Worm (Caenorhabditis elegans): ENCODE results near the gene K05F6.12.
"Not testable (repeated sequence)": the region's sequence is repeated elsewhere in the genome, so short reads cannot be mapped to it uniquely, and the experiment has no call there.

K05F6.12 gene

ce11 chrII:1545625-1546024 lies at the start of gene K05F6.12:
Gene K05F6.12 (plus strand): TSS chrII:1545925.
- TF ChIP-seq unc-62 (GFP tag; optimal IDR thresholded peaks at IDR 0.05) = no peak

ce11 chrII:1500286-1500840 lies 45.4 kb upstream of the K05F6.12 start, which contains the start of gene emc-1:
Gene emc-1 (minus strand): TSS chrII:1500330.
- no peak for TF ChIP-seq unc-62 (GFP tag; optimal IDR thresholded peaks at IDR 0.05)

- no peak for TF ChIP-seq unc-62 (GFP tag; optimal IDR thresholded peaks at IDR 0.05)
Measured at ce11 chrII:1500959-1501358, 44.8 kb upstream of the K05F6.12 start.

- no peak for TF ChIP-seq unc-62 (GFP tag; optimal IDR thresholded peaks at IDR 0.05)
Measured at ce11 chrII:1501614-1502355, 43.9 kb upstream of the K05F6.12 start.

ce11 chrII:1503663-1504062 lies 42.1 kb upstream of the K05F6.12 start:
- no peak for TF ChIP-seq unc-62 (GFP tag; optimal IDR thresholded peaks at IDR 0.05)

- TF ChIP-seq unc-62 (GFP tag; optimal IDR thresholded peaks at IDR 0.05) = no peak
Measured at ce11 chrII:1504266-1504665, 41.5 kb upstream of the K05F6.12 start, which contains the start of gene fdgt-1. Gene fdgt-1 (plus strand): TSS chrII:1504566.

- TF ChIP-seq unc-62 (GFP tag; optimal IDR thresholded peaks at IDR 0.05) = no peak
Measured at ce11 chrII:1517354-1517753, 28.4 kb upstream of the K05F6.12 start, which contains the start of gene math-45. Gene math-45 (minus strand): TSS chrII:1517454.

- TF ChIP-seq unc-62 (GFP tag; optimal IDR thresholded peaks at IDR 0.05) = no peak
Measured at ce11 chrII:1518914-1519313, 26.8 kb upstream of the K05F6.12 start, which contains the start of gene Y51H7BR.8. Gene Y51H7BR.8 (plus strand): TSS chrII:1519214.

- TF ChIP-seq unc-62 (GFP tag; optimal IDR thresholded peaks at IDR 0.05) = no peak
Measured at ce11 chrII:1519867-1520266, 25.9 kb upstream of the K05F6.12 start.

ce11 chrII:1521956-1522355 lies 23.8 kb upstream of the K05F6.12 start:
- no peak for TF ChIP-seq unc-62 (GFP tag; optimal IDR thresholded peaks at IDR 0.05)

ce11 chrII:1525498-1525897 lies 20.2 kb upstream of the K05F6.12 start, which contains the start of gene Y51H7BR.7:
Gene Y51H7BR.7 (minus strand): TSS chrII:1525598.
- TF ChIP-seq unc-62 (GFP tag; optimal IDR thresholded peaks at IDR 0.05) = no peak

- no peak for TF ChIP-seq unc-62 (GFP tag; optimal IDR thresholded peaks at IDR 0.05)
Measured at ce11 chrII:1529057-1529456, 16.7 kb upstream of the K05F6.12 start, which contains the start of gene Y51H7BR.4. Gene Y51H7BR.4 (plus strand): TSS chrII:1529357.

- TF ChIP-seq unc-62 (GFP tag; optimal IDR thresholded peaks at IDR 0.05) = no peak
Measured at ce11 chrII:1535931-1536330, 9.8 kb upstream of the K05F6.12 start, which contains the start of gene fbxb-43. Gene fbxb-43 (plus strand): TSS chrII:1536231.

ce11 chrII:1537321-1537720 lies 8.4 kb upstream of the K05F6.12 start, which contains the start of gene fbxb-42:
Gene fbxb-42 (plus strand): TSS chrII:1537621.
- TF ChIP-seq unc-62 (GFP tag; optimal IDR thresholded peaks at IDR 0.05) = no peak

- no peak for TF ChIP-seq unc-62 (GFP tag; optimal IDR thresholded peaks at IDR 0.05)
Measured at ce11 chrII:1538589-1538988, 7.1 kb upstream of the K05F6.12 start, which contains the start of gene fbxb-44. Gene fbxb-44 (plus strand): TSS chrII:1538889.

- TF ChIP-seq unc-62 (GFP tag; optimal IDR thresholded peaks at IDR 0.05) = not testable (repeated sequence)
Measured at ce11 chrII:1540628-1541027, 5.1 kb upstream of the K05F6.12 start, which contains the start of gene poml-4. Gene poml-4 (plus strand): TSS chrII:1540928.

- not testable (repeated sequence) for TF ChIP-seq unc-62 (GFP tag; optimal IDR thresholded peaks at IDR 0.05)
Measured at ce11 chrII:1543182-1543581, 2.5 kb upstream of the K05F6.12 start, which contains the start of gene K05F6.4. Gene K05F6.4 (plus strand): TSS chrII:1543482.
